Worm (Caenorhabditis elegans): Measurements from ENCODE around the gene srw-55.

DNA sequence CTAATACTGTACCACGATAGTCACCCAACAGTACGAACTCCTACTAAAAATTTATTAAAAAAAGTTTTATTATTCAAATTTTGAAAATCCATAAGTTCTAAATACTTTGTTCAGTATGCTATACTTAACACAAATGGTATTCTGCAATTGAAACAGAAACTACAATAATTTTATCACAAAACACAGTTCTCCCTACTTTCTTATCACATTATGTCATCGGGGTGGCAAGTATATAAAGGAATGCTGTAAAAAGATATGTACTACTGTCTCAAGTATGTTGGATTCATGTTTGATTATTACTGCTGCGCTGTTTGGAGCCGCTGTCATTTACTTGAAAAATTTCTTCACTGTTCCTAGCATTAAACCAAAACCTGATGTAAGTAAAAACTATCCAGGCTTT is 19.1 kb downstream of the srw-55 start, which contains the start of gene cdr-1:
- TF ChIP-seq pha-4 (tag; optimal IDR thresholded peaks at IDR 0.05) (no peak), mec-3 (tag; optimal IDR thresholded peaks at IDR 0.05; ENCODE audit: borderline replicate concordance) (no peak)
